Fruit fly (Drosophila melanogaster) whole organism, wandering third instar larva: Measurements from ENCODE around the gene CG15035.

Source experiments
- CG32264 ChIP-seq: fragments of 200-800 bp; sonication (Bioruptor generic); optimal IDR thresholded peaks from 2 replicates; lab custom pipeline; 2016; ENCODE audit warnings: missing biosample characterization, missing genetic modification characterization
- CG9705 ChIP-seq: fragments of 200-800 bp; sonication (Bioruptor generic); optimal IDR thresholded peaks from 2 replicates; lab custom pipeline; 2018; ENCODE audit warnings: missing biosample characterization, mild to moderate bottlenecking, missing genetic modification characterization
- Hr78 ChIP-seq: fragments of >200 bp; optimal IDR thresholded peaks from 2 replicates; lab custom pipeline; 2017; ENCODE audit warnings: missing biosample characterization, missing genetic modification characterization
- Jra ChIP-seq: sonication (Bioruptor generic); optimal IDR thresholded peaks from 2 replicates; lab custom pipeline; 2016; ENCODE audit warnings: missing biosample characterization, missing genetic modification characterization
- dmrt93B ChIP-seq: fragments of 200-800 bp; sonication (Bioruptor generic); optimal IDR thresholded peaks from 2 replicates; lab custom pipeline; 2018; ENCODE audit warnings: missing biosample characterization, mild to moderate bottlenecking, missing genetic modification characterization
- fru ChIP-seq: fragments of 200-800 bp; sonication (Bioruptor generic); optimal IDR thresholded peaks from 3 replicates; lab custom pipeline; 2016; ENCODE audit warnings: missing biosample characterization, mild to moderate bottlenecking, missing genetic modification characterization
- h ChIP-seq: fragments of 200-800 bp; sonication (Bioruptor generic); optimal IDR thresholded peaks from 3 replicates; lab custom pipeline; 2016; ENCODE audit warnings: missing biosample characterization, mild to moderate bottlenecking, missing genetic modification characterization
- lola ChIP-seq: fragments of >200 bp; optimal IDR thresholded peaks from 2 replicates; lab custom pipeline; 2017; ENCODE audit warnings: missing biosample characterization, missing genetic modification characterization
- psq ChIP-seq: fragments of 200-800 bp; sonication (Bioruptor generic); optimal IDR thresholded peaks from 3 replicates; lab custom pipeline; 2017; ENCODE audit warnings: missing biosample characterization, mild to moderate bottlenecking, missing genetic modification characterization, moderate library complexity
- usp ChIP-seq: fragments of >200 bp; optimal IDR thresholded peaks from 2 replicates; lab custom pipeline; 2017; ENCODE audit warnings: missing biosample characterization, missing genetic modification characterization

DNA sequence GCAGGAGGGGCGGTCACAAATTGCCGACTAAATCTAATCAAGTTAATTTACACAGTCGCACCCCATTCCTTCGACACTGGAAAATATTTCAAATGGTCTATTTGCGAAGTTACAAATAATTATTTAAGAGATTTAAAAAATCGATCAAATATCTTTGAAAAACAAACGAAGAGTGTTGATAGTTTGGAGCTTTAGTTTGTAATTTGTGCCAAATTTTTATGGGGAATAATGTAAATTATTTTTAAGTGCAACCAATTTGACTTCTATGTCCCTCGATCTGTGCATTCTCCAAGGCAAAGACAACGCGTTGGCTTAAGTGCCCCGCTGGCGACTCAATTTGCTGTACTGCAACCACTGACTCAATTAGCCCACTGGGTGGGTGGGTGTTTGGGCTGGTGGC, 14.9 kb upstream of the CG15035 start:
- TF ChIP-seq fru = no peak
- no peak for TF ChIP-seq CG32264
- TF ChIP-seq dmrt93B (GFP tag; lab: Kevin White, UChicago) = no peak
- TF ChIP-seq Jra (GFP tag; lab: Kevin White, UChicago) = no peak
- TF ChIP-seq usp (GFP tag; lab: Kevin White, UChicago) = no peak
- no peak for TF ChIP-seq Hr78 (GFP tag; lab: Kevin White, UChicago)
- no peak for TF ChIP-seq psq (GFP tag; lab: Kevin White, UChicago)
- TF ChIP-seq CG9705 (GFP tag; lab: Kevin White, UChicago) = no peak
- TF ChIP-seq lola (GFP tag; lab: Kevin White, UChicago) = no peak
- TF ChIP-seq h (GFP tag; lab: Kevin White, UChicago) = no peak
